Fruit fly (Drosophila melanogaster) whole organism, prepupa: ENCODE results near the gene CG33093.

ENCODE experiments used
- Blimp-1 ChIP-seq: fragments of 200-800 bp; sonication (Bioruptor generic); optimal IDR thresholded peaks from 3 replicates; lab custom pipeline; 2017; ENCODE audit warnings: missing biosample characterization, missing genetic modification characterization, mild to moderate bottlenecking, moderate library complexity, missing genetic modification reagents
- CG10631 ChIP-seq: fragments of 200-800 bp; sonication (Bioruptor generic); optimal IDR thresholded peaks from 2 replicates; lab custom pipeline; 2016; ENCODE audit warnings: missing biosample characterization, missing genetic modification characterization
- CG10669 ChIP-seq: fragments of 200-800 bp; sonication (Bioruptor generic); optimal IDR thresholded peaks from 3 replicates; lab custom pipeline; 2018; ENCODE audit warnings: missing biosample characterization, mild to moderate bottlenecking, missing genetic modification characterization, moderate library complexity
- CG11902 ChIP-seq: fragments of 200-800 bp; sonication (Bioruptor generic); optimal IDR thresholded peaks from 3 replicates; lab custom pipeline; 2016; ENCODE audit warnings: missing biosample characterization, missing genetic modification characterization
- CG15336 ChIP-seq: fragments of 200-800 bp; sonication (Bioruptor generic); IDR thresholded peaks from 2 replicates; pipeline ENCODE4 v1.3.6; 2022; ENCODE audit warnings: missing biosample characterization, missing genetic modification characterization
- CG16779 ChIP-seq: fragments of 200-800 bp; sonication (Bioruptor generic); optimal IDR thresholded peaks from 3 replicates; lab custom pipeline; 2017; ENCODE audit warnings: missing biosample characterization, mild to moderate bottlenecking, missing genetic modification characterization
- CG3032 ChIP-seq: fragments of 200-800 bp; optimal IDR thresholded peaks from 2 replicates; lab custom pipeline; 2019; ENCODE audit warnings: missing biosample characterization, mild to moderate bottlenecking, missing genetic modification characterization, moderate library complexity
- CG32006 ChIP-seq: fragments of 200-800 bp; sonication (Bioruptor generic); optimal IDR thresholded peaks from 3 replicates; lab custom pipeline; 2017; ENCODE audit warnings: missing biosample characterization, mild to moderate bottlenecking, missing genetic modification characterization
- CG34406 ChIP-seq: fragments of 200-800 bp; sonication (Bioruptor generic); optimal IDR thresholded peaks from 3 replicates; lab custom pipeline; 2016; ENCODE audit warnings: missing biosample characterization, missing genetic modification characterization
- CG3919 ChIP-seq: fragments of 200-800 bp; sonication (Bioruptor generic); optimal IDR thresholded peaks from 3 replicates; lab custom pipeline; 2016; ENCODE audit warnings: missing biosample characterization, missing genetic modification characterization
- CG4318 ChIP-seq: fragments of 200-800 bp; sonication (Bioruptor generic); optimal IDR thresholded peaks from 3 replicates; lab custom pipeline; 2017; ENCODE audit warnings: missing biosample characterization, mild to moderate bottlenecking, missing genetic modification characterization
- CG6163 ChIP-seq: fragments of 200-800 bp; sonication (Bioruptor generic); IDR thresholded peaks from 3 replicates; pipeline ENCODE4 v1.3.6; 2022; ENCODE audit warnings: missing biosample characterization, missing genetic modification characterization
- CG6276 ChIP-seq: fragments of 200-800 bp; sonication (Bioruptor generic); optimal IDR thresholded peaks from 2 replicates; lab custom pipeline; 2017; ENCODE audit warnings: missing biosample characterization, mild to moderate bottlenecking, missing genetic modification characterization
- CG6792 ChIP-seq: fragments of 200-800 bp; sonication (Bioruptor generic); optimal IDR thresholded peaks from 3 replicates; lab custom pipeline; 2016; ENCODE audit warnings: missing biosample characterization, missing genetic modification characterization
- CG6808 ChIP-seq: fragments of 200-800 bp; sonication (Bioruptor generic); optimal IDR thresholded peaks from 3 replicates; lab custom pipeline; 2017; ENCODE audit warnings: missing biosample characterization, missing genetic modification characterization, mild to moderate bottlenecking, moderate library complexity, missing genetic modification reagents
- CG6854 ChIP-seq: fragments of 200-800 bp; sonication (Bioruptor generic); optimal IDR thresholded peaks from 2 replicates; lab custom pipeline; 2017; ENCODE audit warnings: missing biosample characterization, mild to moderate bottlenecking, missing genetic modification characterization
- CG7368 ChIP-seq: fragments of 200-800 bp; sonication (Bioruptor generic); optimal IDR thresholded peaks from 3 replicates; lab custom pipeline; 2016; ENCODE audit warnings: missing biosample characterization, missing genetic modification characterization
- CG8119 ChIP-seq: fragments of 200-800 bp; sonication (Bioruptor generic); IDR thresholded peaks from 3 replicates; pipeline ENCODE4 v1.3.6; 2022; ENCODE audit warnings: missing biosample characterization, missing genetic modification characterization
- CG8319 ChIP-seq: fragments of 200-800 bp; sonication (Bioruptor generic); optimal IDR thresholded peaks from 3 replicates; lab custom pipeline; 2016; ENCODE audit warnings: missing biosample characterization, missing genetic modification characterization
- CG9139 ChIP-seq: fragments of 200-800 bp; sonication (Bioruptor generic); optimal IDR thresholded peaks from 3 replicates; lab custom pipeline; 2017; ENCODE audit warnings: missing biosample characterization, mild to moderate bottlenecking, missing genetic modification characterization
- Eip75B ChIP-seq: fragments of 200-800 bp; sonication (Bioruptor generic); optimal IDR thresholded peaks from 3 replicates; lab custom pipeline; 2016; ENCODE audit warnings: missing biosample characterization, missing genetic modification characterization
- Eip78C ChIP-seq: fragments of 200-800 bp; sonication (Bioruptor generic); peaks from one replicate; lab custom pipeline; 2016; ENCODE audit warnings: missing biosample characterization, missing genetic modification characterization
- Ets21C ChIP-seq: fragments of 200-800 bp; sonication (Bioruptor generic); optimal IDR thresholded peaks from 3 replicates; lab custom pipeline; 2016; ENCODE audit warnings: missing biosample characterization, missing genetic modification characterization
- Ets96B ChIP-seq: fragments of 200-800 bp; optimal IDR thresholded peaks from 2 replicates; lab custom pipeline; 2019; ENCODE audit warnings: missing biosample characterization, mild to moderate bottlenecking, missing genetic modification characterization, moderate library complexity
- Gug ChIP-seq: fragments of 200-800 bp; sonication (Bioruptor generic); IDR thresholded peaks from 2 replicates; pipeline ENCODE4 v1.3.6; 2022; ENCODE audit warnings: missing biosample characterization, missing genetic modification characterization
- Hr39 ChIP-seq: fragments of 200-800 bp; sonication (Bioruptor generic); optimal IDR thresholded peaks from 2 replicates; lab custom pipeline; 2016; ENCODE audit warnings: missing biosample characterization, missing genetic modification characterization
- Hr4 ChIP-seq: fragments of 200-800 bp; sonication (Bioruptor generic); optimal IDR thresholded peaks from 3 replicates; lab custom pipeline; 2016; ENCODE audit warnings: missing biosample characterization, missing genetic modification characterization
- Lpt ChIP-seq: fragments of 200-800 bp; sonication (Bioruptor generic); optimal IDR thresholded peaks from 3 replicates; lab custom pipeline; 2016; ENCODE audit warnings: missing biosample characterization, missing genetic modification characterization
- Met ChIP-seq: fragments of 200-800 bp; sonication (Bioruptor generic); optimal IDR thresholded peaks from 3 replicates; lab custom pipeline; 2016; ENCODE audit warnings: missing biosample characterization, missing genetic modification characterization
- Sox102F ChIP-seq: fragments of 200-800 bp; sonication (Bioruptor generic); optimal IDR thresholded peaks from 2 replicates; lab custom pipeline; 2016; ENCODE audit warnings: missing biosample characterization, mild to moderate bottlenecking, missing genetic modification characterization
- achi ChIP-seq: fragments of 200-800 bp; sonication (Bioruptor generic); optimal IDR thresholded peaks from 3 replicates; lab custom pipeline; 2016; ENCODE audit warnings: missing biosample characterization, missing genetic modification characterization
- acj6 ChIP-seq: fragments of 200-800 bp; sonication (Bioruptor generic); optimal IDR thresholded peaks from 3 replicates; lab custom pipeline; 2016; ENCODE audit warnings: missing biosample characterization, missing genetic modification characterization
- cyc ChIP-seq: fragments of 200-800 bp; sonication (Bioruptor generic); optimal IDR thresholded peaks from 3 replicates; lab custom pipeline; 2016; ENCODE audit warnings: missing biosample characterization, missing genetic modification characterization
- dac ChIP-seq: fragments of 200-800 bp; sonication (Bioruptor generic); optimal IDR thresholded peaks from 2 replicates; lab custom pipeline; 2017; ENCODE audit warnings: missing biosample characterization, mild to moderate bottlenecking, missing genetic modification characterization
- eg ChIP-seq: fragments of 200-800 bp; sonication (Bioruptor generic); IDR thresholded peaks from 3 replicates; pipeline ENCODE4 v1.3.6; 2022; ENCODE audit warnings: missing biosample characterization, missing genetic modification characterization
- esn ChIP-seq: fragments of 200-800 bp; sonication (Bioruptor generic); optimal IDR thresholded peaks from 2 replicates; lab custom pipeline; 2016; ENCODE audit warnings: missing biosample characterization, mild to moderate bottlenecking, missing genetic modification characterization, moderate library complexity
- fd85E ChIP-seq: fragments of 200-800 bp; sonication (Bioruptor generic); optimal IDR thresholded peaks from 3 replicates; lab custom pipeline; 2016; ENCODE audit warnings: missing biosample characterization, missing genetic modification characterization
- lz ChIP-seq: fragments of 200-800 bp; sonication (Bioruptor generic); optimal IDR thresholded peaks from 3 replicates; lab custom pipeline; 2016; ENCODE audit warnings: missing biosample characterization, missing genetic modification characterization
- net ChIP-seq: fragments of 200-800 bp; sonication (Bioruptor generic); optimal IDR thresholded peaks from 3 replicates; lab custom pipeline; 2016; ENCODE audit warnings: missing biosample characterization, missing genetic modification characterization
- pdm3 ChIP-seq: fragments of 200-800 bp; sonication (Bioruptor generic); optimal IDR thresholded peaks from 3 replicates; lab custom pipeline; 2016; ENCODE audit warnings: missing biosample characterization, missing genetic modification characterization
- spab ChIP-seq: fragments of 200-800 bp; sonication (Bioruptor generic); optimal IDR thresholded peaks from 2 replicates; lab custom pipeline; 2017; ENCODE audit warnings: missing biosample characterization, mild to moderate bottlenecking, missing genetic modification characterization, missing genetic modification reagents
- svp ChIP-seq: fragments of 200-800 bp; sonication (Bioruptor generic); peaks from one replicate; lab custom pipeline; 2016; ENCODE audit warnings: missing biosample characterization, missing genetic modification characterization
- topi ChIP-seq: fragments of 200-800 bp; sonication (Bioruptor generic); optimal IDR thresholded peaks from 3 replicates; lab custom pipeline; 2016; ENCODE audit warnings: missing biosample characterization, missing genetic modification characterization
- vri ChIP-seq: fragments of 200-800 bp; sonication (Bioruptor generic); optimal IDR thresholded peaks from 3 replicates; lab custom pipeline; 2016; ENCODE audit warnings: missing biosample characterization, mild to moderate bottlenecking, missing genetic modification characterization

CG33093 gene

DNA sequence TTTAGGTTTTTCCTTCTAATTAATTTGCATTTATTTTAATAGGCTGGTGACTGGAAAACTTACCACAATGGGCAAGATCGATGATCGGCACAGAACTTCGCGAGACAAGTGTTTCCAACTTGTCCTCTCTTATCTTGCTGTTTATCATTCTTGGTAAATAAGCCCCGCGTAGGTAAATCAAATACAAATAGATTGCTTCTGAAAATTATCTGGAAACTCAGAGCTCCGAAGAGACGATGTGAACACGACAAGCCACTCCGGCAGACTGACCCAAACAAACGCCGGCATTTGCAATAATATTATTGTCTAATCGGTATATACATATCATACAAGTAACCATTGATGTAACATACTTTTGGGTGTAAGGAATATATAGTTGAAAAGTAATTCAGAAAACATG, 1.4 kb downstream of the CG33093 start, which contains the start of gene CG33099 (continued):
- no peak for TF ChIP-seq spab (GFP tag; lab: Kevin White, UChicago)
- no peak for TF ChIP-seq Hr4 (GFP tag; lab: Kevin White, UChicago)
- TF ChIP-seq CG6163 (GFP tag; lab: Robert Waterston, UW) = peak; percentile 55
- peak; percentile 8 for TF ChIP-seq pdm3
- TF ChIP-seq CG10631 (GFP tag; lab: Kevin White, UChicago) = no peak
- TF ChIP-seq topi (GFP tag; lab: Kevin White, UChicago) = no peak
- TF ChIP-seq CG6808 (GFP tag; lab: Kevin White, UChicago) = no peak
- no peak for TF ChIP-seq CG8319 (GFP tag; lab: Kevin White, UChicago)
- peak; percentile 0 for TF ChIP-seq CG6792
- peak; percentile 19 for TF ChIP-seq CG10669 (GFP tag; lab: Kevin White, UChicago)
- TF ChIP-seq Ets21C = no peak
- TF ChIP-seq Met (GFP tag; lab: Kevin White, UChicago) = peak; percentile 14
- TF ChIP-seq CG9139 (GFP tag; lab: Kevin White, UChicago) = no peak
- no peak for TF ChIP-seq fd85E
- no peak for TF ChIP-seq Sox102F
- no peak for TF ChIP-seq Ets96B (tag; lab: Kevin White, UChicago)
- TF ChIP-seq CG32006 (GFP tag; lab: Kevin White, UChicago) = no peak
- TF ChIP-seq CG6276 (GFP tag; lab: Kevin White, UChicago) = no peak
- peak; percentile 0 for TF ChIP-seq acj6 (GFP tag; lab: Kevin White, UChicago)
- TF ChIP-seq CG15336 (GFP tag; lab: Robert Waterston, UW) = 0 out of 2 replicates have a peak, but pooled peaks have one; percentile 8
- no peak for TF ChIP-seq CG3032 (tag; lab: Kevin White, UChicago)
- TF ChIP-seq CG3919 (GFP tag; lab: Kevin White, UChicago) = peak; percentile 32
- TF ChIP-seq net (GFP tag; lab: Kevin White, UChicago) = peak; percentile 3
- no peak for TF ChIP-seq lz (GFP tag; lab: Kevin White, UChicago)
- no peak for TF ChIP-seq Hr39
- no peak for TF ChIP-seq cyc (GFP tag; lab: Kevin White, UChicago)
- TF ChIP-seq Gug (GFP tag; lab: Robert Waterston, UW) = peak; percentile 25; the same call in 1 of the 2 replicates
- TF ChIP-seq CG4318 (GFP tag; lab: Kevin White, UChicago) = no peak
- TF ChIP-seq CG11902 (GFP tag; lab: Kevin White, UChicago) = no peak
- TF ChIP-seq CG8119 (GFP tag; lab: Robert Waterston, UW) = no peak
- peak; percentile 6 for TF ChIP-seq CG7368 (GFP tag; lab: Kevin White, UChicago)
- TF ChIP-seq Lpt (GFP tag; lab: Kevin White, UChicago) = no peak
- TF ChIP-seq vri = peak; percentile 82

DNA sequence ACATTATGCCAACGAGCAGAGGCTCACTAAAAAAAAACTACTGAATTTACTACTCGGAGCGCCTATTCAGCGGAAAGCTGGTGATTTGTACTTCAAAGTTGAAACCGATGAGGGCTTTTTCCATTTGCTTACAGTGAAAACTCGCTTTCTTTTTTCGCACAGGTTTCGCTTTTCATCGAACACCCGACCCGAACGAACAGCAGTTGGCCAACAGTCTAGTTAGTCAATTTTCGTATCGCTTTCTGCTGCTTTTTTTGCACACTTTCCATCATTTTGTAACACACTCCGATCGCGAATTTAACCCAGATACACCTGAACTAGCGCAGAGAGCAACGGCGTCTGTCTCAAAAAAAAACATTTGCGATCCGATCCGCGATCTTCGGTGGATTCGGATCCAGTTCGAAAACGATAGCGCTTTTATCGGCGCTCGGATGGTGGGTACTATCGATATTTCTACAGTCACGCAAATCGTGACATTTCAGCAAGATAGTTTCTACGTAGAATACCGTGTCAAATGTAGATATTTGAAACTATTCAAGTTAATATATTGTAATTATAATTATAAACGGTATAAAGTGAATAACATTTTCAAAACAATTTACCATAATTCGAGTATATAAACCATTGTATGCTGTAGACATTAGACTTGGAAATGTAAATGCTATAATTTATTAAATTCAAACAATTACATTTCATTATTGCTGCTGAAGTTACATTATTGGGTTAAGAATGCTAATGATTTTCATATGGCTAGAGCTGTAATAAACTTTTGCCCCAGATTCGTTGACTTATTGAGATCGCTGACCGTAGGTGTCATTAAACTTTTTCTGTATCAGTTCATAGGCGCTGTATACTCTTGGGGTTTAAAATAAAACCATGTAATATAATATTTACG, 3.2 kb downstream of the CG33093 start, which contains the start of gene CG5346:
CG5346 (minus strand) TSS at position 400 of the 895 bp plus-strand sequence.
- TF ChIP-seq net (GFP tag; lab: Kevin White, UChicago) = peak; percentile 3
- no peak for TF ChIP-seq dac
- peak; percentile 51; the same call in 2 of the 3 replicates for TF ChIP-seq eg (GFP tag; lab: Robert Waterston, UW)
- no peak for TF ChIP-seq Hr39
- TF ChIP-seq CG3919 (GFP tag; lab: Kevin White, UChicago) = peak; percentile 18
- TF ChIP-seq achi (GFP tag; lab: Kevin White, UChicago) = peak; percentile 34
- no peak for TF ChIP-seq CG7368 (GFP tag; lab: Kevin White, UChicago)
- peak; percentile 20 for TF ChIP-seq CG6854 (GFP tag; lab: Kevin White, UChicago)
- peak; percentile 8 for TF ChIP-seq Eip75B (GFP tag; lab: Kevin White, UChicago)
- TF ChIP-seq Blimp-1 (GFP tag; lab: Kevin White, UChicago) = peak; percentile 27
- peak; percentile 5 for TF ChIP-seq esn
- TF ChIP-seq CG6276 (GFP tag; lab: Kevin White, UChicago) = peak; percentile 43
- TF ChIP-seq svp = peak; percentile 69
- peak; percentile 62; the same call in 1 of the 3 replicates for TF ChIP-seq CG6163 (GFP tag; lab: Robert Waterston, UW)
- TF ChIP-seq Ets96B (tag; lab: Kevin White, UChicago) = no peak
- TF ChIP-seq CG34406 = peak; percentile 1
- TF ChIP-seq CG16779 (tag; lab: Kevin White, UChicago) = peak; percentile 37
- TF ChIP-seq topi (GFP tag; lab: Kevin White, UChicago) = no peak
- TF ChIP-seq CG8119 (GFP tag; lab: Robert Waterston, UW) = peak; percentile 65
- peak; percentile 54 for TF ChIP-seq Eip78C (GFP tag; lab: Kevin White, UChicago)
